Fruit fly (Drosophila melanogaster): ENCODE data around the gene Ucp4A.

DNA sequence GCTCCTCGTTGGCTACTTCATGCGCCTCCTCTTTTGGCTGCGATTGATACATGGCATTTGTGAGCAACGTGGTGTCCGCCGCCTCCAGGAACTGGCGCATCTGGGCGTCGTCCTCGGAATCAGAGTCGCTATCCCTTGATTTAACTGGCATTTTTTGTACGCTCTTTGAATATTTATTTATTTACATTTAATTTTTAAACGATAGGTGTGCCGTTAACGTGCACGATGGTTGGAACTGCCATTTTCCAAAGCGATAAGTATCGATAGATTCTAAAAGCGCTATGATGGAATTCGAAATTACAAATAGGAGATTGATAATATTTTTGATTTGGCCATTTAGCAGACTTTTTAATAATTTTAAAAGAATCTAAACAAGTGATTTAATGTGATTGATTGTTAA is 7.7 kb downstream of the Ucp4A start, which contains the start of gene CG32554:
- TF ChIP-seq EcR (GFP tag; optimal IDR thresholded peaks at IDR 0.05) (no peak), CG8478 (optimal IDR thresholded peaks at IDR 0.05) (no peak), pan (optimal IDR thresholded peaks at IDR 0.05) (no peak)
